Worm (Caenorhabditis elegans) whole organism, L4 larva: ENCODE results near the gene fubl-3.

Source experiments
- D1046.2 ChIP-seq: fragments of 200-800 bp; sonication (Bioruptor generic); IDR thresholded peaks from 2 replicates; pipeline ENCODE4 v1.3.6; 2022; ENCODE audit warnings: missing genetic modification characterization, missing compliant biosample characterization
- F10B5.3 ChIP-seq: sonication (generic microtip); optimal IDR thresholded peaks from 2 replicates; lab custom pipeline; 2016; ENCODE audit warnings: mild to moderate bottlenecking, missing genetic modification characterization, missing compliant biosample characterization
- F26F4.8 ChIP-seq: fragments of 200-800 bp; sonication (Bioruptor generic); conservative IDR thresholded peaks from 2 replicates; pipeline ENCODE4 v1.3.6; 2022; ENCODE audit warnings: missing genetic modification characterization, missing compliant biosample characterization
- F44E2.7 ChIP-seq: fragments of 200-800 bp; sonication (Bioruptor generic); IDR thresholded peaks from 2 replicates; pipeline ENCODE4 v2.1.2; 2022; ENCODE audit warnings: missing genetic modification characterization, missing compliant biosample characterization
- Y5F2A.4 ChIP-seq: fragments of 200-800 bp; sonication (Bioruptor generic); optimal IDR thresholded peaks from 2 replicates; lab custom pipeline; 2018; ENCODE audit warnings: mild to moderate bottlenecking, missing genetic modification characterization, missing compliant biosample characterization
- Y75B8A.6 ChIP-seq: fragments of 200-800 bp; sonication (Bioruptor generic); IDR thresholded peaks from 2 replicates; pipeline ENCODE4 v1.3.6; 2022; ENCODE audit warnings: missing genetic modification reagents, missing genetic modification characterization, missing compliant biosample characterization
- ZK337.2 ChIP-seq: fragments of 200-800 bp; sonication (Bioruptor generic); IDR thresholded peaks from 2 replicates; pipeline ENCODE4 v1.3.6; 2022; ENCODE audit warnings: missing genetic modification reagents, missing genetic modification characterization, missing compliant biosample characterization
- aha-1 ChIP-seq: fragments of 150-350 bp; peaks from one replicate; lab custom pipeline; 2014; ENCODE audit warnings: missing biosample characterization, missing genetic modification characterization
- ceh-44 ChIP-seq: fragments of 200-800 bp; sonication (Bioruptor generic); IDR thresholded peaks from 2 replicates; pipeline ENCODE4 v1.3.6; 2022; ENCODE audit warnings: missing genetic modification reagents, missing genetic modification characterization, missing compliant biosample characterization
- ctbp-1 ChIP-seq: fragments of 200-800 bp; sonication (Bioruptor generic); IDR thresholded peaks from 2 replicates; pipeline ENCODE4 v1.3.6; 2022; ENCODE audit warnings: missing genetic modification reagents, missing genetic modification characterization, missing compliant biosample characterization
- dmd-8 ChIP-seq: fragments of 200-800 bp; sonication (Bioruptor generic); IDR thresholded peaks from 2 replicates; pipeline ENCODE4 v1.3.6; 2022; ENCODE audit warnings: missing genetic modification characterization, missing compliant biosample characterization
- dmd-9 ChIP-seq: fragments of 200-800 bp; sonication (Bioruptor generic); IDR thresholded peaks from 2 replicates; pipeline ENCODE4 v1.3.6; 2022; ENCODE audit warnings: missing genetic modification reagents, missing genetic modification characterization, missing compliant biosample characterization
- duxl-1 ChIP-seq: sonication (generic microtip); optimal IDR thresholded peaks from 2 replicates; lab custom pipeline; 2016; ENCODE audit warnings: mild to moderate bottlenecking, missing genetic modification characterization, moderate library complexity, missing compliant biosample characterization; ENCODE audit not compliant: poor library complexity
- dve-1 ChIP-seq: sonication (generic microtip); optimal IDR thresholded peaks from 2 replicates; lab custom pipeline; 2017; ENCODE audit warnings: antibody characterized with exemption, mild to moderate bottlenecking, missing genetic modification characterization, missing compliant biosample characterization; ENCODE audit not compliant: insufficient read depth
- egl-43 ChIP-seq: fragments of 200-800 bp; sonication (Bioruptor generic); IDR thresholded peaks from 2 replicates; pipeline ENCODE4 v1.3.6; 2022; ENCODE audit warnings: missing genetic modification reagents, missing genetic modification characterization, missing compliant biosample characterization
- hif-1 ChIP-seq, 2 experiments: sonication (generic microtip); optimal IDR thresholded peaks; 2 replicates each; lab custom pipeline; 2016 to 2017; ENCODE audit warnings: missing compliant biosample characterization in 2 of 2, missing genetic modification characterization in 2 of 2, missing genetic modification reagents in 2 of 2, missing genotype in 2 of 2, mild to moderate bottlenecking in 1 of 2
- hmg-1.1 ChIP-seq: fragments of 200-800 bp; sonication (Bioruptor generic); IDR thresholded peaks from 2 replicates; pipeline ENCODE4 v1.3.6; 2022; ENCODE audit warnings: missing genetic modification reagents, missing genetic modification characterization, missing compliant biosample characterization
- lim-7 ChIP-seq: fragments of 200-800 bp; sonication (Bioruptor generic); IDR thresholded peaks from 2 replicates; pipeline ENCODE4 v1.3.6; 2022; ENCODE audit warnings: missing genetic modification characterization, missing compliant biosample characterization
- madf-5 ChIP-seq, 2 experiments: fragments of 200-800 bp; sonication (Bioruptor generic); IDR thresholded peaks; 2 replicates each; pipeline ENCODE4 v1.3.6; 2022; ENCODE audit warnings: missing compliant biosample characterization in 2 of 2, missing genetic modification characterization in 2 of 2
- madf-9 ChIP-seq: fragments of 200-800 bp; sonication (Bioruptor generic); conservative IDR thresholded peaks from 2 replicates; pipeline ENCODE4 v1.3.6; 2022; ENCODE audit warnings: missing genetic modification reagents, missing genetic modification characterization, missing compliant biosample characterization
- mdl-1 ChIP-seq, 2 experiments: fragments of 150-350 bp in 1 of 2; sonication (generic microtip) in 1 of 2; optimal IDR thresholded peaks; 2 replicates each; lab custom pipeline; 2014 to 2017; ENCODE audit warnings: missing biosample characterization in 2 of 2, missing genetic modification characterization in 2 of 2
- mdt-29 ChIP-seq: fragments of 200-800 bp; sonication (Bioruptor generic); IDR thresholded peaks from 2 replicates; pipeline ENCODE4 v1.3.6; 2022; ENCODE audit warnings: missing genetic modification reagents, missing genetic modification characterization, missing compliant biosample characterization
- mep-1 ChIP-seq: fragments of 150-350 bp; sonication (generic microtip); optimal IDR thresholded peaks from 3 replicates; lab custom pipeline; 2014; ENCODE audit warnings: missing biosample characterization, missing genetic modification characterization
- mxl-2 ChIP-seq: fragments of 200-800 bp; sonication (Bioruptor generic); conservative IDR thresholded peaks from 2 replicates; pipeline ENCODE4 v1.3.6; 2022; ENCODE audit warnings: missing genetic modification reagents, missing genetic modification characterization, missing compliant biosample characterization
- nhr-41 ChIP-seq: fragments of 200-800 bp; sonication (Bioruptor generic); IDR thresholded peaks from 2 replicates; pipeline ENCODE4 v1.3.6; 2022; ENCODE audit warnings: missing genetic modification reagents, missing genetic modification characterization, missing compliant biosample characterization
- nhr-42 ChIP-seq: fragments of 200-800 bp; sonication (Bioruptor generic); IDR thresholded peaks from 2 replicates; pipeline ENCODE4 v1.3.6; 2022; ENCODE audit warnings: missing genetic modification characterization, missing compliant biosample characterization
- nhr-77 ChIP-seq: fragments of 150-350 bp; optimal IDR thresholded peaks from 2 replicates; lab custom pipeline; 2014; ENCODE audit warnings: missing biosample characterization, missing genetic modification characterization
- pha-4 ChIP-seq, 2 experiments: fragments of 150-350 bp in 1 of 2; fragments of 200-800 bp in 1 of 2; sonication (Bioruptor generic) in 1 of 2; IDR thresholded peaks in 1 of 2; optimal IDR thresholded peaks in 1 of 2; 2 replicates each; pipeline versions ENCODE4 v1.3.6 to Lab custom; 2014 to 2022; ENCODE audit warnings: missing genetic modification characterization in 2 of 2, missing genetic modification reagents in 2 of 2, missing biosample characterization in 1 of 2, missing compliant biosample characterization in 1 of 2
- php-3 ChIP-seq: fragments of 200-800 bp; sonication (Bioruptor generic); IDR thresholded peaks from 2 replicates; pipeline ENCODE4 v1.3.6; 2022; ENCODE audit warnings: missing genetic modification reagents, missing genetic modification characterization, missing compliant biosample characterization
- rbr-2 ChIP-seq: sonication (generic microtip); optimal IDR thresholded peaks from 2 replicates; lab custom pipeline; 2016; ENCODE audit warnings: missing genotype, missing genetic modification characterization, missing compliant biosample characterization
- saeg-2 ChIP-seq: fragments of 200-800 bp; sonication (Bioruptor generic); IDR thresholded peaks from 2 replicates; pipeline ENCODE4 v1.3.6; 2022; ENCODE audit warnings: missing genetic modification reagents, missing genetic modification characterization, missing compliant biosample characterization
- set-16 ChIP-seq: fragments of 200-800 bp; sonication (Bioruptor generic); IDR thresholded peaks from 2 replicates; pipeline ENCODE4 v1.3.6; 2022; ENCODE audit warnings: missing genetic modification reagents, missing genetic modification characterization, missing compliant biosample characterization
- snpc-1.2 ChIP-seq: fragments of 200-800 bp; sonication (Bioruptor generic); IDR thresholded peaks from 2 replicates; pipeline ENCODE4 v1.3.6; 2022; ENCODE audit warnings: missing genetic modification reagents, missing genetic modification characterization, missing compliant biosample characterization
- tag-97 ChIP-seq: fragments of 200-800 bp; sonication (Bioruptor generic); IDR thresholded peaks from 2 replicates; pipeline ENCODE4 v1.3.6; 2022; ENCODE audit warnings: missing genetic modification characterization, missing compliant biosample characterization
- unc-62 ChIP-seq, 3 experiments: fragments of 150-350 bp in 1 of 3; sonication (generic microtip); optimal IDR thresholded peaks in 2 of 3; peaks in 1 of 3; 1 replicate in 1 of 3; 2 replicates in 2 of 3; lab custom pipeline; 2014 to 2017; ENCODE audit warnings: missing biosample characterization in 3 of 3, missing genetic modification characterization in 3 of 3, missing genetic modification reagents in 3 of 3, missing genotype in 1 of 3
- vab-7 ChIP-seq: fragments of 200-800 bp; sonication (Bioruptor generic); IDR thresholded peaks from 2 replicates; pipeline ENCODE4 v1.3.6; 2022; ENCODE audit warnings: missing genetic modification reagents, missing genetic modification characterization, missing compliant biosample characterization

The fubl-3 gene

ce11 chrX:17442539-17442938 is 8.3 kb downstream of the fubl-3 start (continued):
- TF ChIP-seq D1046.2 (GFP tag; lab: Robert Waterston, UW) (peak; percentile 79; the same call in 1 of the 2 replicates), mxl-2 (GFP tag; lab: Robert Waterston, UW) (peak; percentile 90), nhr-42 (GFP tag; lab: Robert Waterston, UW) (peak; percentile 74; the same call in 1 of the 2 replicates), vab-7 (GFP tag; lab: Robert Waterston, UW) (peak; percentile 74), dmd-9 (GFP tag; lab: Robert Waterston, UW) (peak; percentile 82; the same call in 1 of the 2 replicates), dmd-8 (GFP tag; lab: Robert Waterston, UW) (peak; percentile 67; the same call in 1 of the 2 replicates), F26F4.8 (GFP tag; lab: Robert Waterston, UW) (peak; percentile 95), egl-43 (GFP tag; lab: Robert Waterston, UW) (peak; percentile 89), lim-7 (GFP tag; lab: Robert Waterston, UW) (peak; percentile 81), ceh-44 (GFP tag; lab: Robert Waterston, UW) (peak; percentile 92), madf-5 (GFP tag; IDR thresholded peaks at IDR 0.05; lab: Robert Waterston, UW) (peak; percentile 85 to 94; a peak in 3 of 4 replicates), ctbp-1 (GFP tag; lab: Robert Waterston, UW) (0 out of 2 replicates have a peak, but pooled peaks have one; percentile 9)

DNA sequence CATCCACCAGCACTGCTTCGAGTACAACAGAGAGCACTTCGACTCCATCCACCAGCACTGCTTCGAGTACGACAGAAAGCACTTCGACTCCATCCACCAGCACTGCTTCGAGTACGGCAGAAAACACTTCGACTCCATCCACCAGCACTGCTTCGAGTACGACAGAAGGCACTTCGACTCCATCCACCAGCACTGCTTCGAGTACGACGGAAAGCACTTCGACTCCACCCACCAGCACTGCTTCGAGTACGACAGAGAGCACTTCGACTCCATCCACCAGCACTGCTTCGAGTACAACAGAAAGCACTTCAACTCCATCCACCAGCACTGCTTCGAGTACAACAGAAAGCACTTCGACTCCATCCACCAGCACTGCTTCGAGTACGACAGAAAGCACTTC is 10.4 kb downstream of the fubl-3 start:
- TF ChIP-seq saeg-2 (0 out of 2 replicates have a peak, but pooled peaks have one; percentile 41), nhr-42 (GFP tag; lab: Robert Waterston, UW) (peak; percentile 53; the same call in 1 of the 2 replicates), Y75B8A.6 (GFP tag; lab: Robert Waterston, UW) (0 out of 2 replicates have a peak, but pooled peaks have one; percentile 50), nhr-41 (GFP tag; lab: Robert Waterston, UW) (peak; percentile 29; the same call in 1 of the 2 replicates), dmd-9 (GFP tag; lab: Robert Waterston, UW) (peak; percentile 9; the same call in 1 of the 2 replicates), tag-97 (GFP tag; lab: Robert Waterston, UW) (0 out of 2 replicates have a peak, but pooled peaks have one; percentile 60), snpc-1.2 (GFP tag; lab: Robert Waterston, UW) (peak; percentile 62; the same call in 1 of the 2 replicates), madf-5 (GFP tag; IDR thresholded peaks at IDR 0.05; lab: Robert Waterston, UW) (peak; percentile 29 to 71; a peak in 3 of 4 replicates), php-3 (peak; percentile 26; the same call in 1 of the 2 replicates), set-16 (peak; percentile 60), dmd-8 (GFP tag; lab: Robert Waterston, UW) (peak; percentile 79), ctbp-1 (GFP tag; lab: Robert Waterston, UW) (0 out of 2 replicates have a peak, but pooled peaks have one; percentile 30), egl-43 (GFP tag; lab: Robert Waterston, UW) (peak; percentile 73), lim-7 (GFP tag; lab: Robert Waterston, UW) (0 out of 2 replicates have a peak, but pooled peaks have one; percentile 61), F44E2.7 (GFP tag; lab: Robert Waterston, UW) (peak; percentile 84), mdt-29 (GFP tag; lab: Robert Waterston, UW) (peak; percentile 56; the same call in 1 of the 2 replicates), ceh-44 (GFP tag; lab: Robert Waterston, UW) (peak; percentile 2; the same call in 1 of the 2 replicates), madf-9 (GFP tag; lab: Robert Waterston, UW) (peak; percentile 42; the same call in 1 of the 2 replicates), ZK337.2 (GFP tag; lab: Robert Waterston, UW) (peak; percentile 50), D1046.2 (GFP tag; lab: Robert Waterston, UW) (peak; percentile 71)

ce11 chrX:17445239-17445638 is 11.0 kb downstream of the fubl-3 start:
- TF ChIP-seq saeg-2 (0 out of 2 replicates have a peak, but pooled peaks have one; percentile 61), php-3 (peak; percentile 69), set-16 (peak; percentile 32; the same call in 1 of the 2 replicates), F44E2.7 (GFP tag; lab: Robert Waterston, UW) (peak; percentile 56; the same call in 1 of the 2 replicates), D1046.2 (GFP tag; lab: Robert Waterston, UW) (peak; percentile 72; the same call in 1 of the 2 replicates), vab-7 (GFP tag; lab: Robert Waterston, UW) (peak; percentile 29; the same call in 1 of the 2 replicates)

ce11 chrX:17447212-17447611 is 13.0 kb downstream of the fubl-3 start:
- TF ChIP-seq lim-7 (GFP tag; lab: Robert Waterston, UW), result peak; percentile 53

- TF ChIP-seq unc-62 (GFP tag; optimal IDR thresholded peaks at IDR 0.05 in 1 of 2; lab: Kevin White, UChicago) (peak in 1 of 2 experiments; percentile 73), unc-62 (tag; optimal IDR thresholded peaks at IDR 0.05; lab: Kevin White, UChicago) (no peak), Y5F2A.4 (GFP tag; lab: Kevin White, UChicago) (no peak), aha-1 (tag; lab: Kevin White, UChicago) (peak; percentile 99), ctbp-1 (GFP tag; lab: Robert Waterston, UW) (0 out of 2 replicates have a peak, but pooled peaks have one; percentile 16), duxl-1 (tag; lab: Kevin White, UChicago) (peak; percentile 65), mdl-1 (tag; optimal IDR thresholded peaks at IDR 0.05; lab: Kevin White, UChicago) (peak; percentile 97 to 99), nhr-77 (tag; lab: Kevin White, UChicago) (peak; percentile 58), rbr-2 (peak; percentile 58), mep-1 (tag; lab: Kevin White, UChicago) (peak; percentile 87), pha-4 (GFP tag; IDR thresholded peaks at IDR 0.05; lab: Robert Waterston, UW) (no peak), pha-4 (tag; optimal IDR thresholded peaks at IDR 0.05; lab: Kevin White, UChicago) (peak; percentile 69), hmg-1.1 (GFP tag; lab: Robert Waterston, UW) (peak; percentile 79), snpc-1.2 (GFP tag; lab: Robert Waterston, UW) (no peak), F26F4.8 (GFP tag; lab: Robert Waterston, UW) (no peak), F10B5.3 (tag; lab: Kevin White, UChicago) (peak; percentile 21), hif-1 (tag; optimal IDR thresholded peaks at IDR 0.05; lab: Kevin White, UChicago) (peak in 1 of 2 experiments; percentile 89), dve-1 (tag; lab: Kevin White, UChicago) (peak; percentile 86)
These were observed 17.2 kb downstream of the fubl-3 start, which contains the start of gene C36E6.2 for ce11 chrX:17451410-17451809. Gene C36E6.2, plus strand, starts transcription at chrX:17451670.
